In the genomic region with DNA sequence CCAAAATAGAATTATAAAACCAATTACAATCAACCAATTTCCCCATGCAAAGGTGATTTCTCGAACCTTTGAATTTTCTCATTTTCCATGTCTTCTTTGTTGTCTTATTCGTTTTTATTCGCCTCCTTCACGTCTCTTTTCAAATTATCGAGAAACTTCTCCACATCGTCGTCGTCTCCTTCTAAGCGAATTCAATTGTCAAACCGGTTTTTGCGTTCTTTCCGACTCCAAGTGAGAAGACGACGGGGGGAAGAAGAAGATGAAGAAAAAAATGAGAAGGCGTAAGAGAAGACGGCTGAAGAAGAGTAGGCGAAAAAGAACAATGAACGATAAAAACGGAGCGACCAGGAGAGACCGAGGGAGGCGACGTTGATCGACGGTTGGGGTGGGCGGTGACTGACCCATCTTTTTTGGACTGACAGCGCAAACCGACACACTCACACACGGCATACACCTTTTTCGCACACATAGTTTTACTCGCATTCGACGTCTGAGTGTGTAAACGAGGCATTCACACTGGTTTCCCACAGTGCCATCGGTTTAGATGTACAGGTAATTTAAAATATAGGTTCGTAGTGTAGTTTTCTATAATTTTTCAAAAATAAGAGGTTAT, we compare ENCODE assay signal across 5 worm cellular contexts.
A peak's percentile ranks its signal among the peaks of the same experiment; 100 is the strongest.
TF ChIP-seq lines count a peak whose summit lies in the region.

No protein-coding gene starts in this region.

TF ChIP-seq in whole organism, L1 larva, 84 proteins besides CTCF, POLR2A, EP300 and RAD21 (continues in another document):
- TF ChIP-seq grh-1 (GFP tag; IDR thresholded peaks at IDR 0.05; lab: Robert Waterston, UW): peak; percentile 99
- no peak for TF ChIP-seq sox-4 (tag; optimal IDR thresholded peaks at IDR 0.05; lab: Kevin White, UChicago)
- TF ChIP-seq unc-30 (tag; optimal IDR thresholded peaks at IDR 0.05; lab: Kevin White, UChicago): no peak
- TF ChIP-seq nhr-19 (GFP tag; conservative IDR thresholded peaks at IDR 0.05; lab: Robert Waterston, UW): peak; percentile 56
- TF ChIP-seq fos-1 (tag; optimal IDR thresholded peaks at IDR 0.05; lab: Kevin White, UChicago): peak; percentile 7
- TF ChIP-seq aly-2 (tag; optimal IDR thresholded peaks at IDR 0.05; lab: Kevin White, UChicago): no peak
- TF ChIP-seq nhr-76 (tag; optimal IDR thresholded peaks at IDR 0.05; lab: Kevin White, UChicago): no peak
- no peak for TF ChIP-seq nhr-84 (tag; optimal IDR thresholded peaks at IDR 0.05; lab: Kevin White, UChicago)
- TF ChIP-seq hpl-2 (GFP tag; optimal IDR thresholded peaks at IDR 0.05; lab: Kevin White, UChicago): peak; percentile 30
- TF ChIP-seq ceh-90 (tag; optimal IDR thresholded peaks at IDR 0.05; lab: Kevin White, UChicago): no peak
- peak; percentile 52 to 99 (median 97) for TF ChIP-seq elt-3 (tag; optimal IDR thresholded peaks at IDR 0.05; lab: Kevin White, UChicago)
- TF ChIP-seq nhr-71 (tag; optimal IDR thresholded peaks at IDR 0.05; lab: Kevin White, UChicago): peak; percentile 80
- TF ChIP-seq ceh-63 (GFP tag; optimal IDR thresholded peaks at IDR 0.05; lab: Kevin White, UChicago): no peak
- TF ChIP-seq dpl-1 (GFP tag; optimal IDR thresholded peaks at IDR 0.05; lab: Kevin White, UChicago): peak; percentile 3 to 28 (median 18)
- TF ChIP-seq lir-3 (tag; optimal IDR thresholded peaks at IDR 0.05; lab: Kevin White, UChicago; ENCODE audit: poor library complexity): no peak
- peak in 1 of 2 experiments; percentile 59 for TF ChIP-seq lin-35 (GFP tag; optimal IDR thresholded peaks at IDR 0.05; lab: Kevin White, UChicago)
- TF ChIP-seq xbp-1 (tag; optimal IDR thresholded peaks at IDR 0.05; lab: Kevin White, UChicago): peak; percentile 50

TF ChIP-seq in whole organism, L3 larva, 47 proteins besides CTCF, POLR2A, EP300 and RAD21:
- TF ChIP-seq nhr-28 (tag; optimal IDR thresholded peaks at IDR 0.05; lab: Kevin White, UChicago) (no peak), ceh-28 (tag; optimal IDR thresholded peaks at IDR 0.05; lab: Kevin White, UChicago) (no peak), nhr-25 (tag; optimal IDR thresholded peaks at IDR 0.05; lab: Kevin White, UChicago) (peak; percentile 98), nhr-43 (tag; optimal IDR thresholded peaks at IDR 0.05; lab: Kevin White, UChicago; ENCODE audit: poor library complexity, severe bottlenecking) (peak; percentile 55), elt-3 (tag; optimal IDR thresholded peaks at IDR 0.05; lab: Kevin White, UChicago) (peak in 2 of 3 experiments; percentile 81 to 82), nfya-1 (tag; optimal IDR thresholded peaks at IDR 0.05; lab: Kevin White, UChicago; ENCODE audit: insufficient read depth) (peak; percentile 63), hmg-11 (tag; optimal IDR thresholded peaks at IDR 0.05; lab: Kevin White, UChicago) (peak; percentile 32), lsy-12 (tag; optimal IDR thresholded peaks at IDR 0.05; lab: Kevin White, UChicago) (no peak), ceh-82 (tag; optimal IDR thresholded peaks at IDR 0.05; lab: Kevin White, UChicago) (no peak), nhr-23 (tag; optimal IDR thresholded peaks at IDR 0.05; lab: Kevin White, UChicago) (peak; percentile 86)

TF ChIP-seq in whole organism, early embryonic, 17 proteins besides CTCF, POLR2A, EP300 and RAD21:
- peak; percentile 22 for TF ChIP-seq hmg-4 (GFP tag; optimal IDR thresholded peaks at IDR 0.05; lab: Kevin White, UChicago)
- no peak for TF ChIP-seq ceh-36 (tag; optimal IDR thresholded peaks at IDR 0.05; lab: Kevin White, UChicago)

TF ChIP-seq in whole organism, midembryonic, 9 proteins besides CTCF, POLR2A, EP300 and RAD21:
- TF ChIP-seq ztf-29 (GFP tag; IDR thresholded peaks at IDR 0.05; lab: Robert Waterston, UW) (0 out of 2 replicates have a peak, but pooled peaks have one; percentile 9), cog-1 (tag; optimal IDR thresholded peaks at IDR 0.05; lab: Kevin White, UChicago) (no peak), ztf-23 (GFP tag; IDR thresholded peaks at IDR 0.05; lab: Robert Waterston, UW) (no peak)
TF ChIP-seq in whole organism, midembryonic: peak in this region for 1.

TF ChIP-seq in whole organism, young adult, 124 proteins besides CTCF, POLR2A, EP300 and RAD21:
- TF ChIP-seq dox-1 (GFP tag; IDR thresholded peaks at IDR 0.05; lab: Robert Waterston, UW) (peak; percentile 43; the same call in 1 of the 2 replicates), somi-1 (GFP tag; optimal IDR thresholded peaks at IDR 0.05; lab: Kevin White, UChicago) (peak; percentile 75), nhr-80 (tag; optimal IDR thresholded peaks at IDR 0.05; lab: Kevin White, UChicago) (peak; percentile 63), die-1 (tag; optimal IDR thresholded peaks at IDR 0.05; lab: Kevin White, UChicago) (no peak), Y79H2A.3 (GFP tag; conservative IDR thresholded peaks at IDR 0.05; lab: Robert Waterston, UW) (no peak), lin-40 (tag; optimal IDR thresholded peaks at IDR 0.05; lab: Kevin White, UChicago) (peak; percentile 85), chd-7 (tag; optimal IDR thresholded peaks at IDR 0.05; lab: Kevin White, UChicago) (peak; percentile 54), ztf-26 (tag; optimal IDR thresholded peaks at IDR 0.05; lab: Kevin White, UChicago) (peak; percentile 46), ceh-27 (GFP tag; optimal IDR thresholded peaks at IDR 0.05; lab: Kevin White, UChicago) (peak; percentile 66), mcd-1 (GFP tag; IDR thresholded peaks at IDR 0.05; lab: Robert Waterston, UW) (peak; percentile 32; the same call in 1 of the 2 replicates), zfh-2 (GFP tag; conservative IDR thresholded peaks at IDR 0.05; lab: Robert Waterston, UW) (peak; percentile 60; the same call in 1 of the 2 replicates), rcor-1 (GFP tag; IDR thresholded peaks at IDR 0.05; lab: Robert Waterston, UW) (0 out of 2 replicates have a peak, but pooled peaks have one; percentile 35), hsf-1 (GFP tag; IDR thresholded peaks at IDR 0.05; lab: Robert Waterston, UW) (no peak), madf-10 (tag; optimal IDR thresholded peaks at IDR 0.05; lab: Kevin White, UChicago) (peak; percentile 2)
